Comparison of ENCODE assay signal across 1 worm cellular context in the genomic region with DNA sequence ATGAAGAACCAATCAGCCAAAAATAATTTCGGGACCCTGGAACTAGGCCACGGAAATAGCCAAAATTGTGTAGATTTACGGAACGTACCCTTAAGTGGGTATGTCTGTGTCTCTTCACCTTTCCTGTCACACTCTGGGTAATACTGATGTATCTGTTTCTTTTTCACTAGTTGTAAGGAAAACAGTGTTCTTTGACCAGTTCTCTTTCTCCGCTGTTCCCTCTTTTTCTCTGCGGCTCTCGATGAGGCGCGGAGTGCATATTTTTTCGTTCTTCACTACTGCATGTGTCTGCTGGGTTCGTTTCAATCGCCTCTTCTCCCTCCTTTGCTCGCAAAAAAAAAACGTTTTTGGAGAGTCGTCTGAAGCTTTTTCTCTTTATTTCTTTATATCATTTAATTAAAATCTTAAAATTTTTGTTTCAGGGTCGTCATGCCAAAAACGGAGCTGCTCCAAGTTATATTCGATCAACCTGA.
TF ChIP-seq lines count a peak whose summit lies in the region.

A gene (plus strand): TSS at position 423 of the 473 bp plus-strand sequence.

TF ChIP-seq in whole organism, L1 larva, 84 proteins besides CTCF, POLR2A, EP300 and RAD21 (continued from another document):
- TF ChIP-seq zag-1 (tag; optimal IDR thresholded peaks at IDR 0.05; lab: Kevin White, UChicago) (no peak), lin-39 (tag; optimal IDR thresholded peaks at IDR 0.05; lab: Kevin White, UChicago) (no peak), lin-35 (GFP tag; optimal IDR thresholded peaks at IDR 0.05; lab: Kevin White, UChicago) (no peak), dpl-1 (GFP tag; optimal IDR thresholded peaks at IDR 0.05; lab: Kevin White, UChicago) (no peak), ceh-8 (GFP tag; optimal IDR thresholded peaks at IDR 0.05; lab: Kevin White, UChicago) (no peak), nhr-90 (tag; optimal IDR thresholded peaks at IDR 0.05; lab: Kevin White, UChicago; ENCODE audit: poor library complexity) (no peak), snpc-4 (tag; optimal IDR thresholded peaks at IDR 0.05; lab: Kevin White, UChicago) (no peak), fkh-8 (tag; optimal IDR thresholded peaks at IDR 0.05; lab: Kevin White, UChicago) (no peak), nhr-71 (tag; optimal IDR thresholded peaks at IDR 0.05; lab: Kevin White, UChicago) (no peak), sup-37 (GFP tag; optimal IDR thresholded peaks at IDR 0.05; lab: Kevin White, UChicago) (no peak), rnt-1 (tag; optimal IDR thresholded peaks at IDR 0.05; lab: Kevin White, UChicago) (peak; percentile 30), ceh-63 (GFP tag; optimal IDR thresholded peaks at IDR 0.05; lab: Kevin White, UChicago) (no peak), ztf-11 (tag; optimal IDR thresholded peaks at IDR 0.05; lab: Kevin White, UChicago) (no peak), nhr-19 (GFP tag; conservative IDR thresholded peaks at IDR 0.05; lab: Robert Waterston, UW) (peak; percentile 8; the same call in 1 of the 2 replicates), egl-13 (tag; optimal IDR thresholded peaks at IDR 0.05; lab: Kevin White, UChicago) (no peak), sox-4 (tag; optimal IDR thresholded peaks at IDR 0.05; lab: Kevin White, UChicago) (no peak), pax-3 (tag; optimal IDR thresholded peaks at IDR 0.05; lab: Kevin White, UChicago) (no peak), hlh-17 (GFP tag; optimal IDR thresholded peaks at IDR 0.05; lab: Kevin White, UChicago; ENCODE audit: borderline replicate concordance) (no peak), ceh-82 (tag; optimal IDR thresholded peaks at IDR 0.05; lab: Kevin White, UChicago) (peak in 1 of 3 experiments; percentile 30), elt-2 (tag; optimal IDR thresholded peaks at IDR 0.05; lab: Kevin White, UChicago) (no peak), skn-1 (tag; optimal IDR thresholded peaks at IDR 0.05; lab: Kevin White, UChicago) (no peak), fkh-10 (GFP tag; optimal IDR thresholded peaks at IDR 0.05; lab: Kevin White, UChicago) (no peak), sptf-1 (tag; optimal IDR thresholded peaks at IDR 0.05; lab: Kevin White, UChicago) (no peak), nhr-28 (tag; optimal IDR thresholded peaks at IDR 0.05; lab: Kevin White, UChicago) (no peak), efl-3 (GFP tag; optimal IDR thresholded peaks at IDR 0.05; lab: Kevin White, UChicago) (no peak), nhr-20 (tag; optimal IDR thresholded peaks at IDR 0.05; lab: Kevin White, UChicago) (peak; percentile 26), nhr-47 (tag; optimal IDR thresholded peaks at IDR 0.05; lab: Kevin White, UChicago) (no peak), blmp-1 (tag; optimal IDR thresholded peaks at IDR 0.05; lab: Kevin White, UChicago) (peak; percentile 38), nhr-11 (tag; optimal IDR thresholded peaks at IDR 0.05; lab: Kevin White, UChicago) (no peak), vab-15 (tag; optimal IDR thresholded peaks at IDR 0.05; lab: Kevin White, UChicago) (no peak), lsy-2 (tag; optimal IDR thresholded peaks at IDR 0.05; lab: Kevin White, UChicago) (no peak), hlh-4 (tag; optimal IDR thresholded peaks at IDR 0.05; lab: Kevin White, UChicago) (no peak), isw-1 (GFP tag; IDR thresholded peaks at IDR 0.05; lab: Robert Waterston, UW) (no peak), C16A3.4 (tag; optimal IDR thresholded peaks at IDR 0.05; lab: Kevin White, UChicago) (no peak), fos-1 (tag; optimal IDR thresholded peaks at IDR 0.05; lab: Kevin White, UChicago) (no peak), tbx-2 (tag; optimal IDR thresholded peaks at IDR 0.05; lab: Kevin White, UChicago) (no peak), irx-1 (tag; optimal IDR thresholded peaks at IDR 0.05; lab: Kevin White, UChicago) (no peak), efl-1 (optimal IDR thresholded peaks at IDR 0.05; lab: Kevin White, UChicago) (no peak), efl-1 (GFP tag; optimal IDR thresholded peaks at IDR 0.05 in 1 of 2; lab: Kevin White, UChicago) (no peak), aly-2 (tag; optimal IDR thresholded peaks at IDR 0.05; lab: Kevin White, UChicago) (no peak), Y116A8C.19 (tag; optimal IDR thresholded peaks at IDR 0.05; lab: Kevin White, UChicago; ENCODE audit: borderline replicate concordance) (no peak), nhr-85 (tag; lab: Kevin White, UChicago) (peak; percentile 86), nhr-12 (tag; optimal IDR thresholded peaks at IDR 0.05; lab: Kevin White, UChicago) (no peak)
TF ChIP-seq in whole organism, L1 larva: peak in this region for 8.
